Worm (Caenorhabditis elegans): ENCODE results near the gene nep-9.

DNA sequence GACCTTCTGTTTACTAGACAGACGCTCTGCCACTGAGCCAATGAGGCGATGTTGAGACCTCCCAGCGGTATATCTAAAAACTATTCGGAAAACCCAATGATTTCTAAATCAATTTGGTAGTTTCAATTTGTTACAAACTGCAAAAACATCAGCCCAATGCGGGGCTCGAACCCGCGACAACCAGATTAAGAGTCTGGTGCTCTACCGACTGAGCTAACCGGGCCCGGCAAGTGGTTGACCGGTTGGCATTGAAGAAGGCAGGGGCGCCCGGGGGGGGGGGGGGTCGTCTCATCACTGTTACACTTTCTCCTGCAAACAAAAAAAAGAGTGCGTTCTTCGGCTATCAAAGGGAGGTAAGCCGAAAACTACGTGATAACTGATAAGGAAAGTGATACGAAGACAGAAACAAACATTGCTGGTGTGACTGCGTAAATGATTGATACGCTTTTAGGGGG, 40.2 kb upstream of the nep-9 start:
- no peak for TF ChIP-seq ama-1 (optimal IDR thresholded peaks at IDR 0.05)
- peak; percentile 70 for TF ChIP-seq B0310.2 (tag; optimal IDR thresholded peaks at IDR 0.05)
- peak; percentile 73 for TF ChIP-seq flt-1 (GFP tag; IDR thresholded peaks at IDR 0.05)
- peak; percentile 67 for TF ChIP-seq tbx-11 (GFP tag; IDR thresholded peaks at IDR 0.05)
- TF ChIP-seq ceh-36 (tag; optimal IDR thresholded peaks at IDR 0.05): peak; percentile 76
- peak; percentile 35 for TF ChIP-seq ceh-13 (GFP tag; optimal IDR thresholded peaks at IDR 0.05)
- TF ChIP-seq ets-7 (tag; optimal IDR thresholded peaks at IDR 0.05): peak; percentile 39
- TF ChIP-seq tra-4 (tag; optimal IDR thresholded peaks at IDR 0.05): no peak

Data from whole organism, early embryonic.